Fruit fly (Drosophila melanogaster): ENCODE data around the gene csw.

Gene csw

dm6 chrX:2157929-2158610, 64.0 kb downstream of the csw start (continued):
- no peak for TF ChIP-seq ind (GFP tag; optimal IDR thresholded peaks at IDR 0.05)
- no peak for TF ChIP-seq CG17186 (GFP tag; optimal IDR thresholded peaks at IDR 0.05)
- TF ChIP-seq HLH3B (GFP tag; IDR thresholded peaks at IDR 0.05) = no peak
- TF ChIP-seq YL-1 (GFP tag; optimal IDR thresholded peaks at IDR 0.05) = peak; percentile 23
- TF ChIP-seq CG17328 (GFP tag; IDR thresholded peaks at IDR 0.05) = no peak
- TF ChIP-seq CG6254 (GFP tag; optimal IDR thresholded peaks at IDR 0.05) = no peak
- TF ChIP-seq Opbp (GFP tag; IDR thresholded peaks at IDR 0.05; ENCODE audit: partially characterized antibody) = no peak
- TF ChIP-seq tgo (GFP tag; IDR thresholded peaks at IDR 0.05) = no peak
- TF ChIP-seq CG9797 (GFP tag; optimal IDR thresholded peaks at IDR 0.05) = no peak
- TF ChIP-seq CG30020 (tag; optimal IDR thresholded peaks at IDR 0.05) = no peak
- no peak for TF ChIP-seq CG1024 (GFP tag; IDR thresholded peaks at IDR 0.05)
- TF ChIP-seq az2 (GFP tag; optimal IDR thresholded peaks at IDR 0.05) = no peak
- no peak for TF ChIP-seq CG10366 (GFP tag; IDR thresholded peaks at IDR 0.05)
- TF ChIP-seq jumu (GFP tag; optimal IDR thresholded peaks at IDR 0.05) = no peak
- peak; percentile 97 for TF ChIP-seq CG8478 (optimal IDR thresholded peaks at IDR 0.05)
- no peak for TF ChIP-seq CG43689 (GFP tag; IDR thresholded peaks at IDR 0.05)
- no peak for TF ChIP-seq ssp (GFP tag; IDR thresholded peaks at IDR 0.05)
- no peak for TF ChIP-seq CG11093 (GFP tag; IDR thresholded peaks at IDR 0.05)
- TF ChIP-seq CG10321 (GFP tag; IDR thresholded peaks at IDR 0.05) = peak; percentile 93
- TF ChIP-seq CG10267 (tag; optimal IDR thresholded peaks at IDR 0.05) = no peak
- TF ChIP-seq Trl (optimal IDR thresholded peaks at IDR 0.05) = peak in 1 of 2 experiments; percentile 20
- TF ChIP-seq Trl (GFP tag; optimal IDR thresholded peaks at IDR 0.05) = no peak
- peak; percentile 42 for TF ChIP-seq CG4617 (GFP tag; optimal IDR thresholded peaks at IDR 0.05; ENCODE audit: borderline replicate concordance)
- no peak for TF ChIP-seq CG11247 (GFP tag; IDR thresholded peaks at IDR 0.05)
- no peak for TF ChIP-seq schlank (tag; optimal IDR thresholded peaks at IDR 0.05)
- TF ChIP-seq HmgD (GFP tag; optimal IDR thresholded peaks at IDR 0.05) = peak; percentile 4
- TF ChIP-seq Elba2 (GFP tag; optimal IDR thresholded peaks at IDR 0.05) = peak; percentile 50
- peak; percentile 96 for TF ChIP-seq cg (GFP tag; optimal IDR thresholded peaks at IDR 0.05)
- TF ChIP-seq Atf3 (GFP tag; optimal IDR thresholded peaks at IDR 0.05) = no peak
- no peak for TF ChIP-seq HmgZ (tag; optimal IDR thresholded peaks at IDR 0.05)
- TF ChIP-seq CG11456 (GFP tag; IDR thresholded peaks at IDR 0.05) = no peak
- TF ChIP-seq CG15479 (GFP tag; optimal IDR thresholded peaks at IDR 0.05) = peak; percentile 75
- TF ChIP-seq p53 (GFP tag; optimal IDR thresholded peaks at IDR 0.05) = no peak
- TF ChIP-seq hkb (optimal IDR thresholded peaks at IDR 0.05) = peak; percentile 50
- TF ChIP-seq hkb (GFP tag; IDR thresholded peaks at IDR 0.05) = no peak
- TF ChIP-seq CG1832 (GFP tag; optimal IDR thresholded peaks at IDR 0.05) = peak; percentile 79
- no peak for TF ChIP-seq bowl (GFP tag; IDR thresholded peaks at IDR 0.05)
- no peak for TF ChIP-seq vvl (GFP tag; IDR thresholded peaks at IDR 0.05)
- TF ChIP-seq CG4360 (GFP tag; IDR thresholded peaks at IDR 0.05) = peak; percentile 41
- TF ChIP-seq chinmo (GFP tag; IDR thresholded peaks at IDR 0.05; ENCODE audit: partially characterized antibody) = peak; percentile 48; the same call in 1 of the 4 replicates
- no peak for TF ChIP-seq Chrac-16 (GFP tag; optimal IDR thresholded peaks at IDR 0.05)

dm6 chrX:2158668-2159163, 64.7 kb downstream of the csw start, which contains the start of gene wapl:
Gene wapl, minus strand, starts transcription at chrX:2158983.
- peak; percentile 91 for TF ChIP-seq inv (GFP tag; IDR thresholded peaks at IDR 0.05; ENCODE audit: partially characterized antibody)
- peak; percentile 19 for TF ChIP-seq Fer1 (GFP tag; optimal IDR thresholded peaks at IDR 0.05)
- TF ChIP-seq BEAF-32 (GFP tag; optimal IDR thresholded peaks at IDR 0.05) = peak; percentile 97
- TF ChIP-seq CG6272 (GFP tag; IDR thresholded peaks at IDR 0.05) = peak; percentile 33; the same call in 1 of the 2 replicates
- peak; percentile 3 for TF ChIP-seq unpg (GFP tag; optimal IDR thresholded peaks at IDR 0.05)
- TF ChIP-seq tna (GFP tag; IDR thresholded peaks at IDR 0.05; ENCODE audit: partially characterized antibody) = peak; percentile 93
- peak; percentile 91 for TF ChIP-seq Doc3 (GFP tag; IDR thresholded peaks at IDR 0.05; ENCODE audit: partially characterized antibody)
- peak in 1 of 2 experiments; percentile 44 for TF ChIP-seq Pdp1 (GFP tag; optimal IDR thresholded peaks at IDR 0.05)
- peak; percentile 6 for TF ChIP-seq CoRest (tag; optimal IDR thresholded peaks at IDR 0.05)
- TF ChIP-seq tap (tag; optimal IDR thresholded peaks at IDR 0.05) = no peak
- TF ChIP-seq Trl (optimal IDR thresholded peaks at IDR 0.05) = no peak
- TF ChIP-seq Trl (GFP tag; optimal IDR thresholded peaks at IDR 0.05) = peak; percentile 22
- TF ChIP-seq otp (GFP tag; IDR thresholded peaks at IDR 0.05) = no peak
- TF ChIP-seq Lhr (GFP tag; optimal IDR thresholded peaks at IDR 0.05) = peak; percentile 67

Measured in whole organism, embryonic.